Fruit fly (Drosophila melanogaster): ENCODE data around the gene Trx2.

Trx2 gene

dm6 chr2L:9613006-9613690 lies at the start of gene Trx2 (continued):
- TF ChIP-seq CG3407 (GFP tag; optimal IDR thresholded peaks at IDR 0.05) (no peak), CG10959 (GFP tag; IDR thresholded peaks at IDR 0.05) (no peak), CG17802 (tag; optimal IDR thresholded peaks at IDR 0.05) (no peak), CG7987 (GFP tag; optimal IDR thresholded peaks at IDR 0.05) (peak; percentile 46), CG1832 (GFP tag; optimal IDR thresholded peaks at IDR 0.05) (no peak), gro (GFP tag; optimal IDR thresholded peaks at IDR 0.05) (peak; percentile 56), en (GFP tag; optimal IDR thresholded peaks at IDR 0.05) (no peak), CG4820 (GFP tag; optimal IDR thresholded peaks at IDR 0.05) (no peak), twi (tag; optimal IDR thresholded peaks at IDR 0.05) (no peak), CoRest (tag; optimal IDR thresholded peaks at IDR 0.05) (no peak), luna (GFP tag; optimal IDR thresholded peaks at IDR 0.05) (no peak), sens-2 (GFP tag; IDR thresholded peaks at IDR 0.05) (no peak), HLHmδ (GFP tag; optimal IDR thresholded peaks at IDR 0.05) (no peak), PHDP (tag; optimal IDR thresholded peaks at IDR 0.05) (peak; percentile 18), Elba2 (GFP tag; optimal IDR thresholded peaks at IDR 0.05) (no peak), CG43689 (GFP tag; IDR thresholded peaks at IDR 0.05) (no peak), CG2116 (GFP tag; optimal IDR thresholded peaks at IDR 0.05) (peak; percentile 97), CG10274 (GFP tag; optimal IDR thresholded peaks at IDR 0.05) (no peak), emc (GFP tag; optimal IDR thresholded peaks at IDR 0.05) (no peak), CG6654 (GFP tag; optimal IDR thresholded peaks at IDR 0.05) (no peak), CG7928 (GFP tag; optimal IDR thresholded peaks at IDR 0.05) (no peak), BEAF-32 (GFP tag; optimal IDR thresholded peaks at IDR 0.05) (peak; percentile 2), CG10366 (GFP tag; IDR thresholded peaks at IDR 0.05) (no peak), CG8290 (GFP tag; optimal IDR thresholded peaks at IDR 0.05) (no peak), CG8290 (tag; optimal IDR thresholded peaks at IDR 0.05) (no peak), bsh (GFP tag; optimal IDR thresholded peaks at IDR 0.05) (no peak), hb (GFP tag; IDR thresholded peaks at IDR 0.05; ENCODE audit: partially characterized antibody) (no peak), Ravus (GFP tag; IDR thresholded peaks at IDR 0.05) (no peak), Ets97D (GFP tag; optimal IDR thresholded peaks at IDR 0.05) (no peak), sug (tag; optimal IDR thresholded peaks at IDR 0.05) (peak; percentile 25), stwl (tag; optimal IDR thresholded peaks at IDR 0.05) (no peak), crol (GFP tag; IDR thresholded peaks at IDR 0.05) (no peak), MTF-1 (GFP tag; optimal IDR thresholded peaks at IDR 0.05; ENCODE audit: borderline replicate concordance) (no peak), br (optimal IDR thresholded peaks at IDR 0.05) (no peak), CG10267 (tag; optimal IDR thresholded peaks at IDR 0.05) (no peak), CG4617 (GFP tag; optimal IDR thresholded peaks at IDR 0.05; ENCODE audit: borderline replicate concordance) (no peak), lilli (GFP tag; optimal IDR thresholded peaks at IDR 0.05) (peak; percentile 23), pb (GFP tag; optimal IDR thresholded peaks at IDR 0.05) (no peak), Abd-B (GFP tag; optimal IDR thresholded peaks at IDR 0.05) (no peak), CG11695 (GFP tag; IDR thresholded peaks at IDR 0.05) (no peak), sqz (GFP tag; optimal IDR thresholded peaks at IDR 0.05) (peak; percentile 48), CG10147 (GFP tag; optimal IDR thresholded peaks at IDR 0.05) (no peak), CG11093 (GFP tag; IDR thresholded peaks at IDR 0.05) (no peak), danr (GFP tag; IDR thresholded peaks at IDR 0.05) (no peak), CG7372 (GFP tag; IDR thresholded peaks at IDR 0.05) (peak; percentile 23; the same call in 1 of the 2 replicates), lab (GFP tag; optimal IDR thresholded peaks at IDR 0.05) (peak; percentile 54), CG17568 (GFP tag; optimal IDR thresholded peaks at IDR 0.05) (peak; percentile 69), corto (GFP tag; optimal IDR thresholded peaks at IDR 0.05) (no peak), jumu (GFP tag; optimal IDR thresholded peaks at IDR 0.05) (no peak), gsb-n (tag; optimal IDR thresholded peaks at IDR 0.05) (no peak), Tbp (GFP tag; optimal IDR thresholded peaks at IDR 0.05) (no peak)
